Fruit fly (Drosophila melanogaster): ENCODE data around the gene tll.

tll gene

DNA sequence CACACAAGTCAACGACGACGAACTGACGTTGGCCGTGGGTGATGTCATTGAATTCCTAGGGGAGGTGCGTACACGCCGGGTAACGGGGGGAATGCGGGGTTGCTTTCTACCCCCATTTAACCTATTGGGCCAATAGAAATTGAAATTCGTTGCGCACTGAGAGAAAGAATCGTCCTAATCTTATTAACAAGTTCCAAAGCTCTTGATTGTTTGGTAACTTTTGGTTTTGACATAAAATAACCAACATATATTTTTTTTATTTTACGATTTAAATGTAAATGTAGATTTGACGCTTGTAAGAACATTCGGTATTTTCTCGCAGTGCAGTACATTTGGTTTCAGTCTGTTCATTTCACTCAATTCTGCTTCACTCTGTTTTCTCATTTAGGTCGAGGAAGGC lies 34.9 kb upstream of the tll start (continued):
- TF ChIP-seq sim (GFP tag; IDR thresholded peaks at IDR 0.05), result peak; percentile 58; the same call in 1 of the 2 replicates
- TF ChIP-seq slbo (GFP tag; IDR thresholded peaks at IDR 0.05), result peak; percentile 83
- no peak for TF ChIP-seq nerfin-2 (GFP tag; IDR thresholded peaks at IDR 0.05; ENCODE audit: partially characterized antibody)
- TF ChIP-seq CG11560 (tag; IDR thresholded peaks at IDR 0.05), result no peak
- TF ChIP-seq ara (GFP tag; IDR thresholded peaks at IDR 0.05), result peak; percentile 79
- TF ChIP-seq CG17361 (GFP tag; IDR thresholded peaks at IDR 0.05), result peak; percentile 78
- TF ChIP-seq Dp (GFP tag; optimal IDR thresholded peaks at IDR 0.05), result no peak
- peak; percentile 79 for TF ChIP-seq CG33557 (GFP tag; optimal IDR thresholded peaks at IDR 0.05)
- TF ChIP-seq CG11247 (GFP tag; IDR thresholded peaks at IDR 0.05), result 0 out of 2 replicates have a peak, but pooled peaks have one; percentile 45
- TF ChIP-seq eyg (GFP tag; optimal IDR thresholded peaks at IDR 0.05), result peak; percentile 45
- peak; percentile 20 for TF ChIP-seq CG30020 (tag; optimal IDR thresholded peaks at IDR 0.05)
- peak; percentile 59 for TF ChIP-seq fd3F (GFP tag; optimal IDR thresholded peaks at IDR 0.05)
- TF ChIP-seq CG17328 (GFP tag; IDR thresholded peaks at IDR 0.05), result peak; percentile 88
- TF ChIP-seq ERR (GFP tag; optimal IDR thresholded peaks at IDR 0.05), result peak; percentile 40
- TF ChIP-seq Sin3A (optimal IDR thresholded peaks at IDR 0.05), result no peak
- TF ChIP-seq Oaz (GFP tag; IDR thresholded peaks at IDR 0.05), result peak; percentile 47; the same call in 1 of the 2 replicates
- TF ChIP-seq ci (GFP tag; IDR thresholded peaks at IDR 0.05), result peak; percentile 92
- peak; percentile 91 for TF ChIP-seq CG31441 (GFP tag; IDR thresholded peaks at IDR 0.05)
- TF ChIP-seq chm (GFP tag; IDR thresholded peaks at IDR 0.05), result peak; percentile 69
- peak; percentile 79 for TF ChIP-seq chn (GFP tag; optimal IDR thresholded peaks at IDR 0.05)
- TF ChIP-seq CG7928 (GFP tag; optimal IDR thresholded peaks at IDR 0.05), result no peak
- TF ChIP-seq Fer3 (tag; optimal IDR thresholded peaks at IDR 0.05), result peak; percentile 78
- TF ChIP-seq CG8290 (GFP tag; optimal IDR thresholded peaks at IDR 0.05), result peak; percentile 73
- TF ChIP-seq CG8290 (tag; optimal IDR thresholded peaks at IDR 0.05), result no peak
- TF ChIP-seq CG13624 (GFP tag; optimal IDR thresholded peaks at IDR 0.05), result peak; percentile 79
- TF ChIP-seq prd (optimal IDR thresholded peaks at IDR 0.05), result no peak
- TF ChIP-seq prd (GFP tag; IDR thresholded peaks at IDR 0.05), result peak; percentile 77; the same call in 2 of the 3 replicates
- TF ChIP-seq Abd-B (GFP tag; optimal IDR thresholded peaks at IDR 0.05), result peak; percentile 84
- TF ChIP-seq Xbp1 (GFP tag; optimal IDR thresholded peaks at IDR 0.05), result peak; percentile 90
- TF ChIP-seq MTF-1 (GFP tag; optimal IDR thresholded peaks at IDR 0.05; ENCODE audit: borderline replicate concordance), result peak; percentile 69
- no peak for TF ChIP-seq HLH4C (GFP tag; IDR thresholded peaks at IDR 0.05; ENCODE audit: partially characterized antibody)
- TF ChIP-seq CG13123 (GFP tag; optimal IDR thresholded peaks at IDR 0.05), result peak; percentile 64
- peak; percentile 68 for TF ChIP-seq Aef1 (GFP tag; IDR thresholded peaks at IDR 0.05)
- peak; percentile 88 for TF ChIP-seq CG15601 (tag; optimal IDR thresholded peaks at IDR 0.05)
- TF ChIP-seq org-1 (GFP tag; optimal IDR thresholded peaks at IDR 0.05), result peak; percentile 70
- TF ChIP-seq CHES-1-like (GFP tag; optimal IDR thresholded peaks at IDR 0.05), result peak; percentile 81
- no peak for TF ChIP-seq Hey (tag; optimal IDR thresholded peaks at IDR 0.05)
- no peak for TF ChIP-seq hkb (optimal IDR thresholded peaks at IDR 0.05)
- peak; percentile 88 for TF ChIP-seq hkb (GFP tag; IDR thresholded peaks at IDR 0.05)
- peak in 1 of 2 experiments; percentile 92 for TF ChIP-seq eve (GFP tag; optimal IDR thresholded peaks at IDR 0.05)
- peak; percentile 17 for TF ChIP-seq btn (GFP tag; optimal IDR thresholded peaks at IDR 0.05)

- TF ChIP-seq CG30403 (GFP tag; optimal IDR thresholded peaks at IDR 0.05), result no peak
- no peak for TF ChIP-seq dm (GFP tag; optimal IDR thresholded peaks at IDR 0.05)
- TF ChIP-seq Hr3 (GFP tag; optimal IDR thresholded peaks at IDR 0.05), result no peak
- peak; percentile 75 for TF ChIP-seq CG13894 (tag; optimal IDR thresholded peaks at IDR 0.05)
- TF ChIP-seq mld (GFP tag; IDR thresholded peaks at IDR 0.05; ENCODE audit: partially characterized antibody), result no peak
- TF ChIP-seq CG15601 (tag; optimal IDR thresholded peaks at IDR 0.05), result peak; percentile 40
- TF ChIP-seq CG9215 (GFP tag; IDR thresholded peaks at IDR 0.05), result no peak
- TF ChIP-seq kni (GFP tag; optimal IDR thresholded peaks at IDR 0.05), result peak; percentile 49
- TF ChIP-seq ase (GFP tag; IDR thresholded peaks at IDR 0.05), result no peak
- peak; percentile 79 for TF ChIP-seq sens (GFP tag)
- no peak for TF ChIP-seq CG9727 (GFP tag; optimal IDR thresholded peaks at IDR 0.05)
- peak; percentile 29 for TF ChIP-seq CG3065 (GFP tag; optimal IDR thresholded peaks at IDR 0.05)
- no peak for TF ChIP-seq gt (GFP tag; IDR thresholded peaks at IDR 0.05)
- no peak for TF ChIP-seq NC2β (GFP tag; optimal IDR thresholded peaks at IDR 0.05)
- no peak for TF ChIP-seq schlank (tag; optimal IDR thresholded peaks at IDR 0.05)
Observed at dm6 chr3R:30820707-30821319, 31.3 kb upstream of the tll start.
